Fruit fly (Drosophila melanogaster): ENCODE measurements around the gene Tom40.

dm6 chrX:7736593-7736992 is at the start of gene Tom40:
- TF ChIP-seq dsx (GFP tag; optimal IDR thresholded peaks at IDR 0.05; ENCODE audit: poor library complexity, severe bottlenecking) (no peak), Sox102F (GFP tag; optimal IDR thresholded peaks at IDR 0.05) (no peak), Blimp-1 (GFP tag; optimal IDR thresholded peaks at IDR 0.05) (no peak), CG3032 (tag; optimal IDR thresholded peaks at IDR 0.05) (no peak), CG6163 (GFP tag; IDR thresholded peaks at IDR 0.05) (no peak), CG4318 (GFP tag; optimal IDR thresholded peaks at IDR 0.05) (no peak), CG10669 (GFP tag; optimal IDR thresholded peaks at IDR 0.05) (no peak)
